Fruit fly (Drosophila melanogaster) Kc167 (cell line): Measurements from ENCODE around the gene CG34307.

Experiments
- Myc ChIP-seq: fragments of >200 bp; optimal IDR thresholded peaks from 2 replicates; lab custom pipeline; 2017; ENCODE audit warnings: missing external identifiers
- h ChIP-seq: fragments of >200 bp; optimal IDR thresholded peaks from 3 replicates; lab custom pipeline; 2018; ENCODE audit warnings: missing external identifiers
- insv ChIP-seq: fragments of >200 bp; optimal IDR thresholded peaks from 3 replicates; lab custom pipeline; 2018; ENCODE audit warnings: missing external identifiers
- psq ChIP-seq: fragments of >200 bp; optimal IDR thresholded peaks from 2 replicates; lab custom pipeline; 2017; ENCODE audit warnings: missing external identifiers

dm6 chr3R:11849378-11850249 lies 47.8 kb upstream of the CG34307 start:
- no peak for TF ChIP-seq psq
- TF ChIP-seq insv = no peak
- no peak for TF ChIP-seq Myc (lab: Kevin White, UChicago)
- TF ChIP-seq h = no peak
